Worm (Caenorhabditis elegans) whole organism, L3 larva: ENCODE data around the gene frk-1.

Experiments used
- R02D3.7 ChIP-seq: fragments of 150-350 bp; optimal IDR thresholded peaks from 2 replicates; lab custom pipeline; 2014; ENCODE audit warnings: missing biosample characterization, missing genetic modification characterization
- ZK546.5 ChIP-seq: sonication (generic microtip); optimal IDR thresholded peaks from 2 replicates; lab custom pipeline; 2017; ENCODE audit warnings: missing biosample characterization, missing genetic modification characterization
- aly-2 ChIP-seq: fragments of 150-350 bp; optimal IDR thresholded peaks from 2 replicates; lab custom pipeline; 2014; ENCODE audit warnings: missing biosample characterization, missing genetic modification characterization
- ceh-16 ChIP-seq: sonication (generic microtip); optimal IDR thresholded peaks from 2 replicates; lab custom pipeline; 2017; ENCODE audit warnings: missing biosample characterization, missing genetic modification characterization
- ceh-28 ChIP-seq: fragments of 150-350 bp; optimal IDR thresholded peaks from 2 replicates; lab custom pipeline; 2014; ENCODE audit warnings: missing biosample characterization, missing genetic modification reagents, missing genetic modification characterization
- daf-12 ChIP-seq: fragments of 150-350 bp; optimal IDR thresholded peaks from 2 replicates; lab custom pipeline; 2014; ENCODE audit warnings: missing biosample characterization, missing genetic modification reagents, missing genetic modification characterization
- egl-27 ChIP-seq: sonication (generic microtip); optimal IDR thresholded peaks from 4 replicates; lab custom pipeline; 2017; ENCODE audit warnings: missing biosample characterization, missing genetic modification reagents, missing genetic modification characterization
- egl-5 ChIP-seq: fragments of 150-350 bp; optimal IDR thresholded peaks from 2 replicates; lab custom pipeline; 2017; ENCODE audit warnings: missing biosample characterization, missing genetic modification reagents, missing genetic modification characterization, inconsistent platforms
- elt-2 ChIP-seq: sonication (generic microtip); optimal IDR thresholded peaks from 2 replicates; lab custom pipeline; 2016; ENCODE audit warnings: missing genetic modification reagents, mild to moderate bottlenecking, missing genetic modification characterization, missing compliant biosample characterization
- elt-3 ChIP-seq, 3 experiments: fragments of 150-350 bp in 1 of 3; sonication (generic microtip) in 2 of 3; optimal IDR thresholded peaks; 2 replicates in 2 of 3; 4 replicates in 1 of 3; lab custom pipeline; 2014 to 2017; ENCODE audit warnings: missing biosample characterization in 3 of 3, missing genetic modification characterization in 3 of 3
- eor-1 ChIP-seq, 2 experiments: fragments of 150-350 bp; optimal IDR thresholded peaks; 2 replicates each; lab custom pipeline; 2014 to 2018; ENCODE audit warnings: missing biosample characterization in 2 of 2, missing genetic modification characterization in 2 of 2
- fkh-10 ChIP-seq: sonication (generic microtip); optimal IDR thresholded peaks from 2 replicates; lab custom pipeline; 2017; ENCODE audit warnings: missing biosample characterization, missing genetic modification reagents, missing genetic modification characterization
- fkh-2 ChIP-seq: fragments of 150-350 bp; optimal IDR thresholded peaks from 2 replicates; lab custom pipeline; 2014; ENCODE audit warnings: missing biosample characterization, missing genetic modification reagents, missing genetic modification characterization
- fos-1 ChIP-seq: fragments of 150-350 bp; optimal IDR thresholded peaks from 2 replicates; lab custom pipeline; 2014; ENCODE audit warnings: missing biosample characterization, missing genetic modification characterization
- hmg-11 ChIP-seq: sonication (generic microtip); optimal IDR thresholded peaks from 2 replicates; lab custom pipeline; 2016; ENCODE audit warnings: missing genetic modification characterization, missing compliant biosample characterization
- lin-15B ChIP-seq: fragments of 150-350 bp; optimal IDR thresholded peaks from 2 replicates; lab custom pipeline; 2014; ENCODE audit warnings: missing biosample characterization, missing genetic modification characterization
- lin-39 ChIP-seq: fragments of 150-350 bp; optimal IDR thresholded peaks from 2 replicates; lab custom pipeline; 2018; ENCODE audit warnings: missing biosample characterization, missing genetic modification reagents, missing genetic modification characterization
- lsy-12 ChIP-seq: sonication (generic microtip); optimal IDR thresholded peaks from 2 replicates; lab custom pipeline; 2016; ENCODE audit warnings: mild to moderate bottlenecking, missing genetic modification characterization, missing compliant biosample characterization
- mdl-1 ChIP-seq: fragments of 150-350 bp; optimal IDR thresholded peaks from 2 replicates; lab custom pipeline; 2014; ENCODE audit warnings: missing biosample characterization, missing genetic modification characterization
- nfya-1 ChIP-seq: sonication (generic microtip); optimal IDR thresholded peaks from 2 replicates; lab custom pipeline; 2017; ENCODE audit warnings: missing genetic modification characterization, mild to moderate bottlenecking, missing compliant biosample characterization, antibody characterized with exemption, moderate library complexity; ENCODE audit not compliant: insufficient read depth
- nhr-11 ChIP-seq: fragments of 150-350 bp; optimal IDR thresholded peaks from 2 replicates; lab custom pipeline; 2014; ENCODE audit warnings: missing biosample characterization, missing genetic modification characterization
- nhr-12 ChIP-seq: fragments of 150-350 bp; optimal IDR thresholded peaks from 2 replicates; lab custom pipeline; 2014; ENCODE audit warnings: missing biosample characterization, missing genetic modification characterization
- nhr-67 ChIP-seq: fragments of 150-350 bp; optimal IDR thresholded peaks from 2 replicates; lab custom pipeline; 2014; ENCODE audit warnings: missing biosample characterization, missing genetic modification characterization
- nhr-76 ChIP-seq: fragments of 150-350 bp; sonication (generic microtip); optimal IDR thresholded peaks from 5 replicates; lab custom pipeline; 2014; ENCODE audit warnings: missing biosample characterization, missing genetic modification characterization
- pha-4 ChIP-seq: fragments of 150-350 bp; optimal IDR thresholded peaks from 2 replicates; lab custom pipeline; 2014; ENCODE audit warnings: missing biosample characterization, missing genetic modification reagents, missing genetic modification characterization
- pqm-1 ChIP-seq: fragments of 150-350 bp; optimal IDR thresholded peaks from 2 replicates; lab custom pipeline; 2017; ENCODE audit warnings: missing biosample characterization, missing genetic modification characterization, inconsistent platforms
- sea-2 ChIP-seq: fragments of 150-350 bp; sonication (generic microtip); optimal IDR thresholded peaks from 4 replicates; lab custom pipeline; 2014; ENCODE audit warnings: missing biosample characterization, missing genetic modification reagents, missing genetic modification characterization
- skn-1 ChIP-seq: fragments of 150-350 bp; optimal IDR thresholded peaks from 2 replicates; lab custom pipeline; 2014; ENCODE audit warnings: missing biosample characterization, missing genetic modification characterization
- snpc-4 ChIP-seq: fragments of 150-350 bp; optimal IDR thresholded peaks from 2 replicates; lab custom pipeline; 2014; ENCODE audit warnings: missing biosample characterization, missing genetic modification characterization
- unc-62 ChIP-seq: fragments of 150-350 bp; sonication (generic microtip); optimal IDR thresholded peaks from 4 replicates; lab custom pipeline; 2014; ENCODE audit warnings: missing biosample characterization, missing genetic modification reagents, missing genetic modification characterization
- ztf-11 ChIP-seq: fragments of 150-350 bp; optimal IDR thresholded peaks from 2 replicates; lab custom pipeline; 2014; ENCODE audit warnings: missing biosample characterization, missing genetic modification characterization
- ztf-4 ChIP-seq: fragments of 150-350 bp; optimal IDR thresholded peaks from 2 replicates; lab custom pipeline; 2014; ENCODE audit warnings: missing biosample characterization, missing genetic modification characterization

frk-1 gene

DNA sequence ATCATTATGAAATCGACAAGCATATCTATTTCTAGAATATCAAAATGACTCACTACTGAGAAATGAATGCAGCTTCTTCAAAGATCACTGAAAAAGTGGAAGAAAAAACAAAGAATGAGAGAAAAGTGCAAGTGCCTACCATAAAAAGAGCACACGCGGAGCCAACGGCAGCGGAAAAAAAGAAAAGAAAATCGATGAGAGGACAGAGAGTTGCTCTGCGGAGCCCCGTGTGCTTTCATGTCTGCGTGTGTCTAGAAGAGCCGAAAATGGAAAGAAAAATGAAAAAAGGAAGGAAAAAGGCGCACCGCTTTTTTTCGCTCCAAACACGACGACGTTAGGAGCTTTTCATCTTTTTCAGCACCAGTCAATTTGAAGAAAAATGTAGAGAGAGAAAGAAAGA is 19.7 kb downstream of the frk-1 start, which contains the start of gene ipla-7:
Gene ipla-7 (minus strand): TSS at position 122 of the 400 bp plus-strand sequence.
- TF ChIP-seq unc-62 (GFP tag; lab: Kevin White, UChicago) = no peak
- no peak for TF ChIP-seq skn-1 (tag; lab: Kevin White, UChicago)
- peak; percentile 73 for TF ChIP-seq fkh-10 (GFP tag; lab: Kevin White, UChicago)
- peak; percentile 14 for TF ChIP-seq elt-2 (tag; lab: Kevin White, UChicago)
- peak; percentile 73 for TF ChIP-seq hmg-11 (tag; lab: Kevin White, UChicago)
- TF ChIP-seq lin-39 (tag; lab: Kevin White, UChicago) = peak; percentile 4
- TF ChIP-seq pqm-1 (tag; lab: Kevin White, UChicago) = peak; percentile 30
- no peak for TF ChIP-seq fos-1 (tag; lab: Kevin White, UChicago)
- peak; percentile 67 for TF ChIP-seq nfya-1
- peak; percentile 12 for TF ChIP-seq lin-15B

DNA sequence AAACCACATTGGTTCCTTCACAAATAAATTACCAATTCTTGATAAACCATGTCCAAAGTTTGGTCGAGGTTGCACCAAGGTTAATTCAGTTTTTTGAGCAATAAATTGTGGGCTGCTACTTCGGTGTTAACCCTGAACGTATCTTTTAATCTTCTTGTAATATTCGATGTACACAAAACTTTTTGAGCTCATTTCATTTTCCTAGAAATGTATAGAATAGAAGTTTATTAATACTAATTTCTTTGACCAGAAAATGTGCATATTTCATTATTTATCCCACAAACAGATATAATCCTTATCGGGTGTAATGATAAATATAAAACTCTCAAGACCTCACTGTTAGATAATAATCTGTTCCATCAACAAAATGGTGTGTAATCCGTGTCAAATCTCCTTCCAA is 21.0 kb downstream of the frk-1 start:
- TF ChIP-seq ztf-11 (tag; lab: Kevin White, UChicago) = no peak
- TF ChIP-seq elt-3 (tag; optimal IDR thresholded peaks at IDR 0.05; lab: Kevin White, UChicago) = no peak
- TF ChIP-seq nhr-12 = no peak
- TF ChIP-seq lsy-12 (tag; lab: Kevin White, UChicago) = no peak
- TF ChIP-seq nfya-1 = no peak
- TF ChIP-seq ZK546.5 (tag; lab: Kevin White, UChicago) = no peak
- TF ChIP-seq R02D3.7 (tag; lab: Kevin White, UChicago) = no peak
- TF ChIP-seq ceh-28 (tag; lab: Kevin White, UChicago) = no peak
- TF ChIP-seq eor-1 (tag; optimal IDR thresholded peaks at IDR 0.05; lab: Kevin White, UChicago) = no peak
- TF ChIP-seq aly-2 (tag; lab: Kevin White, UChicago) = no peak
- no peak for TF ChIP-seq ceh-16 (tag; lab: Kevin White, UChicago)
- no peak for TF ChIP-seq fkh-2
- TF ChIP-seq egl-27 (tag; lab: Kevin White, UChicago) = no peak
- TF ChIP-seq ztf-4 (tag; lab: Kevin White, UChicago) = no peak
- TF ChIP-seq mdl-1 (tag; lab: Kevin White, UChicago) = no peak
- TF ChIP-seq fos-1 (tag; lab: Kevin White, UChicago) = no peak
- TF ChIP-seq nhr-11 (tag; lab: Kevin White, UChicago) = no peak

DNA sequence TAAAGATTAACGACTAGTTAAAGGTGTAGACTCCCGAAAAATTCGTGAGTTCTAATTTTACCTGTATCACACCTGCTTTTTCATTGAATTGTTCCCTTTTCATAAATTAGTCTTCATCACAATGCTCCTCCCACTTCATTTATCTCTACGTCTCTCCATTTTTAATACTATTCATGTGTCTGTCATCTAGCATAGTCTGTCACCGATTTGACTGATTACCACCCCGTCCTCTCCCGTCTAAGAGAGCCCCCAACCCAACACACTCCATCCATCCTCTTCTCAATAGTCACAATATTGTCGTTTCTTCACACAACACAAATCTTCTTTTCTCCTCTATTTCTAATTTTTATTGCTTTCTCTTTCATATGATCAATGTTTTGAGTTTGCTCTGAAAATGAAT is 22.2 kb downstream of the frk-1 start:
- TF ChIP-seq lin-39 (tag; lab: Kevin White, UChicago) (peak; percentile 74), nfya-1 (no peak), nhr-76 (no peak), lin-15B (no peak), sea-2 (GFP tag; lab: Kevin White, UChicago) (no peak), elt-3 (tag; optimal IDR thresholded peaks at IDR 0.05; lab: Kevin White, UChicago) (no peak), ceh-16 (tag; lab: Kevin White, UChicago) (no peak), unc-62 (GFP tag; lab: Kevin White, UChicago) (peak; percentile 36)

DNA sequence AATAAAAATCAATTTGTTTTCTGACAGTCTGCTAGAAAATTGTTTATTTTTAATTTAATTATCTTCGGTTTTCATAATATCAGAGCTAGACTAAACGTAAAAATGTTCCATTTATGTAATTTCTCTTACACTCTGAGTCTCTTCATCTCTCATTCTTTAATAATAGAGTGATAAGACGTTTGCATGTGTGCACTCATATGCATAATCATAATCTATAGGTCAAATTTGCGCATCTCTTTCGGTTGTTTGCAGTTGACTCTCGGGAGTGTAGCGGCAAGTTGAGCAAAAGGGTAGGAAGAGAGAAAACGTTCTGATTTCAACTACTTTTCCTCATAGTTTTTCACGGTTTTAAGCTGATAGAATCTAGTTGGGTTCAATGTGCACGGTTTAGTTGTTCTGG is 23.5 kb downstream of the frk-1 start:
- TF ChIP-seq nhr-12 (no peak), skn-1 (tag; lab: Kevin White, UChicago) (no peak), elt-2 (tag; lab: Kevin White, UChicago) (peak; percentile 44), fos-1 (tag; lab: Kevin White, UChicago) (no peak), snpc-4 (tag; lab: Kevin White, UChicago) (no peak), lin-39 (tag; lab: Kevin White, UChicago) (no peak), pqm-1 (tag; lab: Kevin White, UChicago) (peak; percentile 10)

DNA sequence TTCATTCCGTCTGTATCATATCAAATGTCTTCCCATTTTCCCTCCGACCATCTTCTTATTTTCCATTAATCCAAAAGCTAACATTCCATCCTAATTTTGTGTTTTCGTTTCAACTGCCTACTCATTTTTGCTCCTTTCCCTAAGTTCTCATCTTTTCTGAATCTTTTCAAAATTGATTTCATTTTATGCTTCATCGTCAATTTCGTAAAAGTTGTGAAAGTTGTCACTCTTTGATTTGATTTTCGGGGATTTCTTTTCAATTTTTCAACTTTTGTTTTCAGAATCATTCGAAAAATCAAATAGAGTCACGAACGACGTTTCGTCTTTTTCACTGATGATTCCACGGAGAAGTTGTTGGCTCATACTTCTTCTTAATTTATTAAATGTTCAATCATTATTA is 24.6 kb downstream of the frk-1 start, which contains the start of gene cwn-2:
Gene cwn-2 (plus strand): TSS at position 276 of the 400 bp plus-strand sequence.
- TF ChIP-seq nhr-67 (tag; lab: Kevin White, UChicago) (no peak), fkh-10 (GFP tag; lab: Kevin White, UChicago) (peak; percentile 94)
- TF ChIP-seq, all 47 proteins: peak for 1

DNA sequence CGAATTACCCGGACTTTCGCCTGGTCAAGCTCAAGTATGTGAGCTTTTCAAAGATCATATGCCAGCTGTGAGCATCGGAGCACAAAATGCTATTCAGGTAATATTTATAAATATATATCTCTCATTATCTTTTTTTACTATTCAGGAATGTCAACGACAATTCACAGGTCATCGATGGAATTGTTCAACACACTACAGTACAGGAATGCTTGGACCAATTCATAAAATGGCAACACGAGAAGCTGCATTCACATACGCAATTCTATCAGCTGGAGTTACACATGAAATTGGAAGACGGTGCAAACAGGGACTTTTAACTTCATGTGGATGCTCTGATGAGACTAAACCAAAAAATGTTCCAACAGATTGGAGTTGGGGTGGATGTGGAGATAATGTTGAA is 25.3 kb downstream of the frk-1 start:
- TF ChIP-seq fkh-2 (no peak), R02D3.7 (tag; lab: Kevin White, UChicago) (no peak), daf-12 (tag; lab: Kevin White, UChicago) (no peak), nhr-12 (no peak), egl-5 (no peak), pha-4 (tag; lab: Kevin White, UChicago) (no peak), pqm-1 (tag; lab: Kevin White, UChicago) (no peak), unc-62 (GFP tag; lab: Kevin White, UChicago) (no peak), ztf-11 (tag; lab: Kevin White, UChicago) (no peak), egl-27 (tag; lab: Kevin White, UChicago) (no peak), hmg-11 (tag; lab: Kevin White, UChicago) (no peak), elt-3 (tag; optimal IDR thresholded peaks at IDR 0.05; lab: Kevin White, UChicago) (no peak)
- TF ChIP-seq, all 47 proteins: peak for 0
